Worm (Caenorhabditis elegans) whole organism, early embryonic: ENCODE results near the gene T26H5.10.

Source experiments
- B0310.2 ChIP-seq: sonication (generic microtip); optimal IDR thresholded peaks from 2 replicates; lab custom pipeline; 2016; ENCODE audit warnings: mild to moderate bottlenecking, missing genetic modification characterization, missing compliant biosample characterization
- F13C5.2 ChIP-seq: sonication (generic microtip); optimal IDR thresholded peaks from 2 replicates; lab custom pipeline; 2017; ENCODE audit warnings: mild to moderate bottlenecking, missing genetic modification characterization, inconsistent platforms, missing compliant biosample characterization
- aly-1 ChIP-seq: sonication (generic microtip); optimal IDR thresholded peaks from 2 replicates; lab custom pipeline; 2016; ENCODE audit warnings: missing genetic modification characterization, missing compliant biosample characterization
- ama-1 ChIP-seq: fragments of 150-350 bp; optimal IDR thresholded peaks from 2 replicates; lab custom pipeline; 2014
- ceh-13 ChIP-seq: fragments of 200-800 bp; sonication (Bioruptor generic); optimal IDR thresholded peaks from 2 replicates; lab custom pipeline; 2018; ENCODE audit warnings: mild to moderate bottlenecking, missing genetic modification characterization, missing compliant biosample characterization
- ceh-36 ChIP-seq: sonication (generic microtip); optimal IDR thresholded peaks from 2 replicates; lab custom pipeline; 2016; ENCODE audit warnings: missing genetic modification characterization, inconsistent platforms, missing compliant biosample characterization
- ets-7 ChIP-seq: sonication (generic microtip); optimal IDR thresholded peaks from 2 replicates; lab custom pipeline; 2016; ENCODE audit warnings: missing genotype, missing genetic modification characterization, missing compliant biosample characterization
- flt-1 ChIP-seq: fragments of 200-800 bp; sonication (Bioruptor generic); IDR thresholded peaks from 2 replicates; pipeline ENCODE4 v1.3.6; 2022; ENCODE audit warnings: missing genetic modification characterization, missing compliant biosample characterization
- hmbx-1 ChIP-seq: sonication (generic microtip); optimal IDR thresholded peaks from 2 replicates; lab custom pipeline; 2016; ENCODE audit warnings: mild to moderate bottlenecking, missing genetic modification characterization, missing compliant biosample characterization
- hmg-4 ChIP-seq: fragments of 200-800 bp; sonication (Bioruptor generic); optimal IDR thresholded peaks from 2 replicates; lab custom pipeline; 2018; ENCODE audit warnings: mild to moderate bottlenecking, missing genetic modification characterization, missing compliant biosample characterization
- hnd-1 ChIP-seq: sonication (generic microtip); optimal IDR thresholded peaks from 2 replicates; lab custom pipeline; 2016; ENCODE audit warnings: missing genetic modification characterization, missing compliant biosample characterization
- pes-1 ChIP-seq: fragments of 200-800 bp; sonication (Bioruptor generic); IDR thresholded peaks from 2 replicates; pipeline ENCODE4 v1.3.6; 2022; ENCODE audit warnings: missing genetic modification reagents, missing genetic modification characterization, missing compliant biosample characterization
- scrt-1 ChIP-seq: fragments of 200-800 bp; sonication (Bioruptor generic); IDR thresholded peaks from 2 replicates; pipeline ENCODE4 v1.3.6; 2022; ENCODE audit warnings: missing genetic modification characterization, missing compliant biosample characterization
- sea-1 ChIP-seq: fragments of 200-800 bp; sonication (Bioruptor generic); conservative IDR thresholded peaks from 2 replicates; pipeline ENCODE4 v1.3.6; 2022; ENCODE audit warnings: missing genetic modification characterization, missing compliant biosample characterization
- tbx-11 ChIP-seq: fragments of 200-800 bp; sonication (Bioruptor generic); IDR thresholded peaks from 2 replicates; pipeline ENCODE4 v1.3.6; 2022; ENCODE audit warnings: missing genetic modification characterization, missing compliant biosample characterization
- tbx-37 ChIP-seq: fragments of 200-800 bp; sonication (Bioruptor generic); conservative IDR thresholded peaks from 2 replicates; pipeline ENCODE4 v1.3.6; 2022; ENCODE audit warnings: missing genetic modification reagents, missing genetic modification characterization, missing compliant biosample characterization
- tra-4 ChIP-seq: sonication (generic microtip); optimal IDR thresholded peaks from 2 replicates; lab custom pipeline; 2017; ENCODE audit warnings: missing genetic modification characterization, missing compliant biosample characterization

Gene T26H5.10

ce11 chrV:15406928-15407327, 36.7 kb downstream of the T26H5.10 start, which contains the start of gene srh-257:
Gene srh-257 (plus strand): TSS chrV:15407228.
- no peak for TF ChIP-seq B0310.2 (tag; lab: Kevin White, UChicago)
- no peak for TF ChIP-seq tbx-37 (GFP tag; lab: Robert Waterston, UW)
- no peak for TF ChIP-seq ama-1 (lab: Kevin White, UChicago)
- TF ChIP-seq ceh-36 = no peak
- no peak for TF ChIP-seq tra-4 (tag; lab: Kevin White, UChicago)
- TF ChIP-seq F13C5.2 (tag; lab: Kevin White, UChicago) = no peak

DNA sequence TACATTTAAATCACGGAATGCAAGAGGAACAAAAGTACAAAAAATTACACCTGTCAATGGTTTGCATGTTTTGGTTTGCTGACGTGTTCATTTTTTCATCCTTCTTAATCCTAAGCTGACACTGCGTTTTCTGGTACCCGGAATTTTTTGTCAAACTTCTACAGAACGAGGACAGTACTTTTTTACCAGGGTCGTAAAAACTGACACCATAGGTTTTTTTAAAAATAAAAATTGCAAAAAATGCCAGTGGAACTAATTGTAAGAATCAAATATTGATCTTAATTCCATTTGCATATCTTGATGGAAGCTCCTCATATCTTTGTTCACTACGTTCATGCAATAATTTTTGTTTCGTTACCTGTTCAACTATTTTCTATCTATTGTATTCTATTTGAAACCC, 38.7 kb downstream of the T26H5.10 start, which contains the start of gene srh-258:
TSS of gene srh-258 (plus strand) at position 301 of the 400 bp plus-strand sequence.
- TF ChIP-seq B0310.2 (tag; lab: Kevin White, UChicago) = no peak
- no peak for TF ChIP-seq flt-1 (GFP tag; lab: Robert Waterston, UW)
- no peak for TF ChIP-seq scrt-1 (GFP tag; lab: Robert Waterston, UW)

ce11 chrV:15401856-15402314, 41.7 kb downstream of the T26H5.10 start, which contains the start of gene fbxa-135:
Gene fbxa-135 (plus strand): TSS chrV:15402264.
- TF ChIP-seq hnd-1 (no peak), hmbx-1 (no peak), sea-1 (GFP tag; lab: Robert Waterston, UW) (no peak), scrt-1 (GFP tag; lab: Robert Waterston, UW) (no peak), ceh-13 (GFP tag; lab: Kevin White, UChicago) (no peak), ets-7 (tag; lab: Kevin White, UChicago) (no peak), tbx-37 (GFP tag; lab: Robert Waterston, UW) (no peak), tbx-11 (no peak), tra-4 (tag; lab: Kevin White, UChicago) (no peak), ceh-36 (no peak), ama-1 (lab: Kevin White, UChicago) (no peak), aly-1 (tag; lab: Kevin White, UChicago) (no peak), pes-1 (GFP tag; lab: Robert Waterston, UW) (no peak), flt-1 (GFP tag; lab: Robert Waterston, UW) (no peak)

ce11 chrV:15399691-15400377, 43.8 kb downstream of the T26H5.10 start, which contains the start of the genes T06E6.15 and sri-7:
Gene T06E6.15 (minus strand): TSS chrV:15399791.
Gene sri-7 (plus strand): TSS chrV:15400327.
- no peak for TF ChIP-seq tbx-11
- TF ChIP-seq pes-1 (GFP tag; lab: Robert Waterston, UW) = no peak
- no peak for TF ChIP-seq sea-1 (GFP tag; lab: Robert Waterston, UW)
- TF ChIP-seq hmbx-1 = no peak
- TF ChIP-seq hmg-4 (GFP tag; lab: Kevin White, UChicago) = no peak
- TF ChIP-seq scrt-1 (GFP tag; lab: Robert Waterston, UW) = no peak
- TF ChIP-seq aly-1 (tag; lab: Kevin White, UChicago) = no peak
- TF ChIP-seq ets-7 (tag; lab: Kevin White, UChicago) = no peak
- no peak for TF ChIP-seq hnd-1
- no peak for TF ChIP-seq B0310.2 (tag; lab: Kevin White, UChicago)
- no peak for TF ChIP-seq tra-4 (tag; lab: Kevin White, UChicago)
- TF ChIP-seq ceh-13 (GFP tag; lab: Kevin White, UChicago) = no peak
- no peak for TF ChIP-seq tbx-37 (GFP tag; lab: Robert Waterston, UW)
- no peak for TF ChIP-seq flt-1 (GFP tag; lab: Robert Waterston, UW)
- no peak for TF ChIP-seq F13C5.2 (tag; lab: Kevin White, UChicago)
- no peak for TF ChIP-seq ama-1 (lab: Kevin White, UChicago)
- TF ChIP-seq ceh-36 = no peak

ce11 chrV:15398728-15399127, 44.9 kb downstream of the T26H5.10 start, which contains the start of gene fbxa-199:
Gene fbxa-199 (minus strand): TSS chrV:15398828.
- no peak for TF ChIP-seq F13C5.2 (tag; lab: Kevin White, UChicago)
- no peak for TF ChIP-seq ama-1 (lab: Kevin White, UChicago)
- TF ChIP-seq scrt-1 (GFP tag; lab: Robert Waterston, UW) = no peak
- TF ChIP-seq hmbx-1 = no peak
- no peak for TF ChIP-seq hnd-1
- TF ChIP-seq pes-1 (GFP tag; lab: Robert Waterston, UW) = no peak
- no peak for TF ChIP-seq hmg-4 (GFP tag; lab: Kevin White, UChicago)
- TF ChIP-seq flt-1 (GFP tag; lab: Robert Waterston, UW) = no peak
- no peak for TF ChIP-seq tbx-11
- no peak for TF ChIP-seq tra-4 (tag; lab: Kevin White, UChicago)
- no peak for TF ChIP-seq ets-7 (tag; lab: Kevin White, UChicago)
- no peak for TF ChIP-seq sea-1 (GFP tag; lab: Robert Waterston, UW)
- TF ChIP-seq ceh-13 (GFP tag; lab: Kevin White, UChicago) = no peak
- no peak for TF ChIP-seq aly-1 (tag; lab: Kevin White, UChicago)

DNA sequence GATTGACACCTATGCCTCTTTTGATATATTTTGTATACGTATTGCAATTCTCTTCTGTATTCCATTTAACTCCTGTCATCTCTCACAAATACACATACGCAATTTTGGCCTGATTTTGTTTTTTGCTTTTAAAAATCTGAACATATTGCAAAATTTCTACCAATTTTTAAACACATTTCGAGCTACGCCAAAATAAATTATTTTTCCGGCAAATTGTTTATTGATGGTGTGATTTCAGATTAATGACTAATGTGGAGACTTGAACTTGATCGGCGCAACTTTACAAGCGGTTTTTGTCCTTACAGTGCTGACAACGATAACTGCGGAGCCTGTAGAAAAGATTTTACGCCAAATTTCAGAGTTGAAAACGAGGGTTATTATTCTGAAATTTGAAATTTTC, 46.5 kb downstream of the T26H5.10 start:
- TF ChIP-seq tra-4 (tag; lab: Kevin White, UChicago) = no peak
- no peak for TF ChIP-seq tbx-11
- no peak for TF ChIP-seq hmg-4 (GFP tag; lab: Kevin White, UChicago)
- no peak for TF ChIP-seq hmbx-1
- no peak for TF ChIP-seq ets-7 (tag; lab: Kevin White, UChicago)
- TF ChIP-seq F13C5.2 (tag; lab: Kevin White, UChicago) = no peak
- TF ChIP-seq aly-1 (tag; lab: Kevin White, UChicago) = no peak
- no peak for TF ChIP-seq ama-1 (lab: Kevin White, UChicago)

DNA sequence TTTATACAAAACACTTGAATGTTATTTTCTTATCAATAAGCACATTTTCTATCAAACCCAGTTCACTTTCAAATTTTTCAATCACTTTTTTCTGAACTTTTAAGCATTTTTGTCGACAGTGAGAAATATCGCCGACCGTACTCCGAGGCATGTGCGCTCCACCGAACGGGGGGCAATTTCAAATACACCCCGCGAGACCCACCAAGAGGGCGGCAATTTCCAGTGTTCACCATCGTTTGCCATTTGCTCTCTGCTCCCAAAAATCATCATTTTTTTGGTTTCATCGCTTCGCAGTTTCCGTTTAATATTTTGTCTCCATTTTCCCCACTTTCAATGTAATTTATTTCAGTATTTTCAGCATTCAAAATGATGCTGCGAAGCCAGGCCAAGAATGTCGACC, 48.3 kb downstream of the T26H5.10 start, which contains the start of gene cyb-3:
TSS of gene cyb-3 (plus strand) at position 350 of the 400 bp plus-strand sequence.
- no peak for TF ChIP-seq B0310.2 (tag; lab: Kevin White, UChicago)
- TF ChIP-seq pes-1 (GFP tag; lab: Robert Waterston, UW) = 0 out of 2 replicates have a peak, but pooled peaks have one; percentile 37
